Worm (Caenorhabditis elegans) whole organism, L1 larva: ENCODE results near the gene sex-1.

Experiments used
- C16A3.4 ChIP-seq: fragments of 150-350 bp; optimal IDR thresholded peaks from 2 replicates; lab custom pipeline; 2014; ENCODE audit warnings: missing biosample characterization, missing genetic modification characterization
- C34B4.2 ChIP-seq: sonication (generic microtip); optimal IDR thresholded peaks from 2 replicates; lab custom pipeline; 2017; ENCODE audit warnings: mild to moderate bottlenecking, missing genetic modification characterization, missing compliant biosample characterization
- F16B12.6 ChIP-seq: fragments of 150-350 bp; optimal IDR thresholded peaks from 2 replicates; lab custom pipeline; 2014; ENCODE audit warnings: missing biosample characterization, missing genetic modification characterization
- aha-1 ChIP-seq: fragments of 150-350 bp; optimal IDR thresholded peaks from 2 replicates; lab custom pipeline; 2014; ENCODE audit warnings: missing biosample characterization, missing genetic modification characterization
- aly-2 ChIP-seq: fragments of 150-350 bp; optimal IDR thresholded peaks from 2 replicates; lab custom pipeline; 2014; ENCODE audit warnings: missing biosample characterization, missing genetic modification characterization
- ama-1 ChIP-seq: fragments of 150-350 bp; optimal IDR thresholded peaks from 2 replicates; lab custom pipeline; 2014
- blmp-1 ChIP-seq: fragments of 150-350 bp; optimal IDR thresholded peaks from 2 replicates; lab custom pipeline; 2014; ENCODE audit warnings: missing biosample characterization, missing genetic modification characterization
- ceh-8 ChIP-seq: fragments of 200-800 bp; sonication (Bioruptor generic); optimal IDR thresholded peaks from 2 replicates; lab custom pipeline; 2018; ENCODE audit warnings: mild to moderate bottlenecking, missing genetic modification characterization, moderate library complexity, missing compliant biosample characterization
- dpl-1 ChIP-seq, 3 experiments: fragments of 150-350 bp in 2 of 3; sonication (generic microtip) in 1 of 3; optimal IDR thresholded peaks; 2 replicates each; lab custom pipeline; 2014 to 2017; ENCODE audit warnings: missing biosample characterization in 3 of 3, missing genetic modification characterization in 3 of 3, missing genetic modification reagents in 3 of 3
- dsc-1 ChIP-seq: sonication (generic microtip); optimal IDR thresholded peaks from 2 replicates; lab custom pipeline; 2016; ENCODE audit warnings: mild to moderate bottlenecking, missing genetic modification characterization, missing compliant biosample characterization
- efl-1 ChIP-seq, 4 experiments: fragments of 150-350 bp; optimal IDR thresholded peaks in 3 of 4; peaks in 1 of 4; 1 replicate in 1 of 4; 2 replicates in 3 of 4; lab custom pipeline; 2014; ENCODE audit warnings: missing biosample characterization in 2 of 4, missing genetic modification characterization in 2 of 4, missing genetic modification reagents in 2 of 4
- elt-3 ChIP-seq, 6 experiments: fragments of 150-350 bp in 1 of 6; sonication (generic microtip); optimal IDR thresholded peaks; 2 replicates each; lab custom pipeline; 2017 to 2018; ENCODE audit warnings: missing biosample characterization in 6 of 6, missing genetic modification characterization in 6 of 6, inconsistent platforms in 1 of 6
- fkh-8 ChIP-seq: sonication (generic microtip); optimal IDR thresholded peaks from 2 replicates; lab custom pipeline; 2016; ENCODE audit warnings: mild to moderate bottlenecking, missing genetic modification characterization, missing compliant biosample characterization
- grh-1 ChIP-seq: fragments of 200-800 bp; sonication (Bioruptor generic); IDR thresholded peaks from 2 replicates; pipeline ENCODE4 v1.3.6; 2022; ENCODE audit warnings: missing genetic modification reagents, missing genetic modification characterization, missing compliant biosample characterization
- hlh-17 ChIP-seq: fragments of 200-800 bp; sonication (Bioruptor generic); optimal IDR thresholded peaks from 2 replicates; lab custom pipeline; 2018; ENCODE audit warnings: missing genetic modification characterization, mild to moderate bottlenecking, missing compliant biosample characterization, moderate library complexity, borderline replicate concordance
- irx-1 ChIP-seq: sonication (generic microtip); optimal IDR thresholded peaks from 2 replicates; lab custom pipeline; 2016; ENCODE audit warnings: missing genetic modification characterization, missing compliant biosample characterization
- isw-1 ChIP-seq: fragments of 200-800 bp; sonication (Bioruptor generic); IDR thresholded peaks from 2 replicates; pipeline ENCODE4 v1.3.6; 2022; ENCODE audit warnings: missing genetic modification characterization, missing compliant biosample characterization
- lin-13 ChIP-seq: fragments of 150-350 bp; optimal IDR thresholded peaks from 2 replicates; lab custom pipeline; 2014; ENCODE audit warnings: missing biosample characterization, missing genetic modification reagents, missing genetic modification characterization
- lin-14 ChIP-seq: fragments of 200-800 bp; sonication (Bioruptor generic); optimal IDR thresholded peaks from 2 replicates; lab custom pipeline; 2018; ENCODE audit warnings: mild to moderate bottlenecking, missing genetic modification characterization, moderate library complexity, missing compliant biosample characterization
- lin-15B ChIP-seq: fragments of 150-350 bp; sonication (generic microtip); optimal IDR thresholded peaks from 3 replicates; lab custom pipeline; 2014; ENCODE audit warnings: missing biosample characterization, missing genetic modification characterization
- lin-35 ChIP-seq, 2 experiments: fragments of 150-350 bp; optimal IDR thresholded peaks; 2 replicates each; lab custom pipeline; 2014; ENCODE audit warnings: missing biosample characterization in 2 of 2, missing genetic modification characterization in 2 of 2, missing genetic modification reagents in 2 of 2
- lin-39 ChIP-seq: fragments of 150-350 bp; optimal IDR thresholded peaks from 2 replicates; lab custom pipeline; 2014; ENCODE audit warnings: missing biosample characterization, missing genetic modification reagents, missing genetic modification characterization
- lsy-2 ChIP-seq, 2 experiments: fragments of 150-350 bp; optimal IDR thresholded peaks; 2 replicates each; lab custom pipeline; 2014; ENCODE audit warnings: missing biosample characterization in 2 of 2, missing genetic modification characterization in 2 of 2
- mab-9 ChIP-seq: fragments of 200-800 bp; sonication (Bioruptor generic); IDR thresholded peaks from 2 replicates; pipeline ENCODE4 v1.3.6; 2022; ENCODE audit warnings: missing genetic modification reagents, missing genetic modification characterization, missing compliant biosample characterization
- nhr-11 ChIP-seq: fragments of 150-350 bp; optimal IDR thresholded peaks from 2 replicates; lab custom pipeline; 2014; ENCODE audit warnings: missing biosample characterization, missing genetic modification characterization
- nhr-12 ChIP-seq: sonication (generic microtip); optimal IDR thresholded peaks from 2 replicates; lab custom pipeline; 2017; ENCODE audit warnings: missing biosample characterization, missing genetic modification characterization
- nhr-20 ChIP-seq: sonication (generic microtip); optimal IDR thresholded peaks from 2 replicates; lab custom pipeline; 2016; ENCODE audit warnings: mild to moderate bottlenecking, missing genetic modification characterization, missing compliant biosample characterization
- nhr-237 ChIP-seq: fragments of 150-350 bp; optimal IDR thresholded peaks from 2 replicates; lab custom pipeline; 2014; ENCODE audit warnings: missing biosample characterization, missing genetic modification characterization
- nhr-28 ChIP-seq: fragments of 150-350 bp; optimal IDR thresholded peaks from 2 replicates; lab custom pipeline; 2014; ENCODE audit warnings: missing biosample characterization, missing genetic modification characterization
- nhr-47 ChIP-seq: sonication (generic microtip); optimal IDR thresholded peaks from 2 replicates; lab custom pipeline; 2016; ENCODE audit warnings: mild to moderate bottlenecking, missing genetic modification characterization, moderate library complexity, missing compliant biosample characterization
- nhr-76 ChIP-seq: sonication (generic microtip); optimal IDR thresholded peaks from 2 replicates; lab custom pipeline; 2017; ENCODE audit warnings: missing biosample characterization, missing genetic modification characterization
- nhr-84 ChIP-seq: sonication (generic microtip); optimal IDR thresholded peaks from 2 replicates; lab custom pipeline; 2017; ENCODE audit warnings: missing biosample characterization, missing genetic modification characterization
- nhr-85 ChIP-seq: sonication (generic microtip); peaks from one replicate; lab custom pipeline; 2016; ENCODE audit warnings: missing genetic modification characterization, inconsistent platforms, missing compliant biosample characterization
- nhr-90 ChIP-seq: sonication (generic microtip); optimal IDR thresholded peaks from 2 replicates; lab custom pipeline; 2016; ENCODE audit warnings: mild to moderate bottlenecking, missing genetic modification characterization, missing compliant biosample characterization; ENCODE audit not compliant: poor library complexity
- pax-3 ChIP-seq: fragments of 200-800 bp; sonication (Bioruptor generic); optimal IDR thresholded peaks from 2 replicates; lab custom pipeline; 2018; ENCODE audit warnings: mild to moderate bottlenecking, missing genetic modification characterization, moderate library complexity, missing compliant biosample characterization
- pqm-1 ChIP-seq: sonication (generic microtip); optimal IDR thresholded peaks from 3 replicates; lab custom pipeline; 2017; ENCODE audit warnings: missing biosample characterization, missing genetic modification characterization
- snu-23 ChIP-seq: sonication (generic microtip); optimal IDR thresholded peaks from 2 replicates; lab custom pipeline; 2016; ENCODE audit warnings: missing genetic modification characterization, missing compliant biosample characterization
- sox-4 ChIP-seq: sonication (generic microtip); optimal IDR thresholded peaks from 2 replicates; lab custom pipeline; 2016; ENCODE audit warnings: missing genetic modification characterization, missing compliant biosample characterization
- sup-37 ChIP-seq: fragments of 200-800 bp; sonication (Bioruptor generic); optimal IDR thresholded peaks from 2 replicates; lab custom pipeline; 2018; ENCODE audit warnings: mild to moderate bottlenecking, missing genetic modification characterization, missing compliant biosample characterization
- unc-86 ChIP-seq: sonication (generic microtip); optimal IDR thresholded peaks from 2 replicates; lab custom pipeline; 2016; ENCODE audit warnings: missing genetic modification characterization, missing compliant biosample characterization
- vab-15 ChIP-seq: sonication (generic microtip); optimal IDR thresholded peaks from 2 replicates; lab custom pipeline; 2017; ENCODE audit warnings: missing genotype, mild to moderate bottlenecking, missing genetic modification characterization, missing compliant biosample characterization
- xbp-1 ChIP-seq: sonication (generic microtip); optimal IDR thresholded peaks from 2 replicates; lab custom pipeline; 2016; ENCODE audit warnings: missing genetic modification characterization, missing compliant biosample characterization
- zag-1 ChIP-seq: fragments of 150-350 bp; optimal IDR thresholded peaks from 2 replicates; lab custom pipeline; 2014; ENCODE audit warnings: missing biosample characterization, missing genetic modification characterization
- zip-4 ChIP-seq: fragments of 200-800 bp; sonication (Bioruptor generic); optimal IDR thresholded peaks from 2 replicates; lab custom pipeline; 2018; ENCODE audit warnings: mild to moderate bottlenecking, missing genetic modification characterization, moderate library complexity, missing compliant biosample characterization
- ztf-11 ChIP-seq, 2 experiments: sonication (generic microtip); optimal IDR thresholded peaks; 2 replicates each; lab custom pipeline; 2016 to 2017; ENCODE audit warnings: missing genetic modification characterization in 2 of 2, missing biosample characterization in 1 of 2, missing compliant biosample characterization in 1 of 2
- ztf-4 ChIP-seq: fragments of 150-350 bp; optimal IDR thresholded peaks from 2 replicates; lab custom pipeline; 2014; ENCODE audit warnings: missing biosample characterization, missing genetic modification characterization

The sex-1 gene

ce11 chrX:10189805-10190204 lies 15.4 kb downstream of the sex-1 start:
- peak in 1 of 2 experiments; percentile 1 for TF ChIP-seq lsy-2 (tag; optimal IDR thresholded peaks at IDR 0.05; lab: Kevin White, UChicago)
- no peak for TF ChIP-seq fkh-8 (tag; lab: Kevin White, UChicago)
- peak; percentile 59 for TF ChIP-seq lin-14 (GFP tag; lab: Kevin White, UChicago)
- TF ChIP-seq ztf-4: no peak
- TF ChIP-seq mab-9 (GFP tag; lab: Robert Waterston, UW): no peak
- TF ChIP-seq snu-23 (GFP tag; lab: Kevin White, UChicago): no peak
- TF ChIP-seq blmp-1 (tag; lab: Kevin White, UChicago): peak; percentile 53
- no peak for TF ChIP-seq C34B4.2 (tag; lab: Kevin White, UChicago)
- TF ChIP-seq nhr-84 (tag; lab: Kevin White, UChicago): no peak
- TF ChIP-seq lin-35 (GFP tag; optimal IDR thresholded peaks at IDR 0.05; lab: Kevin White, UChicago): no peak
- TF ChIP-seq zag-1 (tag; lab: Kevin White, UChicago): no peak

- TF ChIP-seq zag-1 (tag; lab: Kevin White, UChicago) (no peak), nhr-85 (tag; lab: Kevin White, UChicago) (peak; percentile 60), xbp-1 (no peak), lin-14 (GFP tag; lab: Kevin White, UChicago) (peak; percentile 14), efl-1 (optimal IDR thresholded peaks at IDR 0.05; lab: Kevin White, UChicago) (no peak), efl-1 (GFP tag; optimal IDR thresholded peaks at IDR 0.05 in 1 of 2; lab: Kevin White, UChicago) (peak in 1 of 2 experiments; percentile 62), nhr-12 (tag; lab: Kevin White, UChicago) (no peak), grh-1 (GFP tag; lab: Robert Waterston, UW) (peak; percentile 76), nhr-237 (no peak), F16B12.6 (tag; lab: Kevin White, UChicago) (no peak), pqm-1 (tag; lab: Kevin White, UChicago) (no peak), elt-3 (tag; optimal IDR thresholded peaks at IDR 0.05; lab: Kevin White, UChicago) (peak in 1 of 6 experiments; percentile 38), unc-86 (tag; lab: Kevin White, UChicago) (no peak), blmp-1 (tag; lab: Kevin White, UChicago) (peak; percentile 27), aha-1 (tag; lab: Kevin White, UChicago) (no peak), nhr-20 (tag; lab: Kevin White, UChicago) (no peak), lin-13 (GFP tag; lab: Kevin White, UChicago) (no peak)
Measured at ce11 chrX:10189244-10189643, 16.0 kb downstream of the sex-1 start.

DNA sequence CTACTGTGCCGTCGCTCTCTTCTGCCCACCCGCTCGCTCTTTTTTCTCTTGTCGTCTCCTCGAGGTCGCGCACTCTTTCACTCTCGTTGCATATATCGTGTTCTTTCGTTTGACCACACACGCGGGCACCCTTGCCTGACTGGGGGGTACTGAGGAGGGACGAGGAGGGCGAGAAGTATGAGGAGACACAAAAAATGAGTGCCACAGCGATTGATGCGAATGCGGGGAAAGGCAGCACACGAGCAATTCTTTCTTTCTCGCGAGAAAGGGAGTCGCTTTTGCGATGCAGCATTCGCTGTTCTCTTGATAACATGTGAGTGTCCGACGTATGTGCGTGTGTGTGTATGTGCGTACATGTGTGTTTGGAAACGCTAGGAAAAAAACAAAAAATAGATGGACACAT lies 16.7 kb downstream of the sex-1 start:
- no peak for TF ChIP-seq lin-15B
- peak; percentile 69 for TF ChIP-seq sox-4
- TF ChIP-seq ama-1 (lab: Kevin White, UChicago): no peak
- TF ChIP-seq nhr-28 (tag; lab: Kevin White, UChicago): no peak
- no peak for TF ChIP-seq nhr-85 (tag; lab: Kevin White, UChicago)
- no peak for TF ChIP-seq lin-39 (tag; lab: Kevin White, UChicago)
- TF ChIP-seq lin-13 (GFP tag; lab: Kevin White, UChicago): peak; percentile 42
- peak; percentile 82 for TF ChIP-seq snu-23 (GFP tag; lab: Kevin White, UChicago)
- peak; percentile 81 for TF ChIP-seq fkh-8 (tag; lab: Kevin White, UChicago)
- peak; percentile 34; the same call in 1 of the 2 replicates for TF ChIP-seq mab-9 (GFP tag; lab: Robert Waterston, UW)
- TF ChIP-seq nhr-76 (tag; lab: Kevin White, UChicago): no peak
- TF ChIP-seq hlh-17 (GFP tag; lab: Kevin White, UChicago): no peak
- TF ChIP-seq isw-1 (GFP tag; lab: Robert Waterston, UW): peak; percentile 40; the same call in 1 of the 2 replicates
- peak; percentile 68 for TF ChIP-seq pax-3 (tag; lab: Kevin White, UChicago)
- no peak for TF ChIP-seq vab-15 (tag; lab: Kevin White, UChicago)
- peak; percentile 78 for TF ChIP-seq nhr-47 (tag; lab: Kevin White, UChicago)
- TF ChIP-seq ztf-4: no peak
- peak; percentile 31 for TF ChIP-seq zip-4 (GFP tag; lab: Kevin White, UChicago)
- TF ChIP-seq nhr-11 (tag; lab: Kevin White, UChicago): peak; percentile 13
- TF ChIP-seq dpl-1 (GFP tag; optimal IDR thresholded peaks at IDR 0.05; lab: Kevin White, UChicago): peak in 1 of 3 experiments; percentile 28
- peak; percentile 45 to 62 for TF ChIP-seq efl-1 (optimal IDR thresholded peaks at IDR 0.05; lab: Kevin White, UChicago)
- peak in 1 of 2 experiments; percentile 63 for TF ChIP-seq efl-1 (GFP tag; optimal IDR thresholded peaks at IDR 0.05 in 1 of 2; lab: Kevin White, UChicago)
- peak; percentile 75 for TF ChIP-seq dsc-1 (tag; lab: Kevin White, UChicago)
- no peak for TF ChIP-seq C34B4.2 (tag; lab: Kevin White, UChicago)
- TF ChIP-seq nhr-84 (tag; lab: Kevin White, UChicago): no peak
- TF ChIP-seq nhr-90 (tag; lab: Kevin White, UChicago): peak; percentile 54
- no peak for TF ChIP-seq F16B12.6 (tag; lab: Kevin White, UChicago)
- TF ChIP-seq unc-86 (tag; lab: Kevin White, UChicago): peak; percentile 68
- peak; percentile 74 for TF ChIP-seq irx-1 (tag; lab: Kevin White, UChicago)
- TF ChIP-seq lin-14 (GFP tag; lab: Kevin White, UChicago): peak; percentile 99
- TF ChIP-seq ztf-11 (tag; optimal IDR thresholded peaks at IDR 0.05; lab: Kevin White, UChicago): peak in 1 of 2 experiments; percentile 66
- TF ChIP-seq ceh-8 (GFP tag; lab: Kevin White, UChicago): peak; percentile 74
- peak; percentile 53 for TF ChIP-seq sup-37 (GFP tag; lab: Kevin White, UChicago)
- TF ChIP-seq C16A3.4 (tag; lab: Kevin White, UChicago): peak; percentile 70
- no peak for TF ChIP-seq aly-2 (tag; lab: Kevin White, UChicago)
